Worm (Caenorhabditis elegans): Measurements from ENCODE around the gene Y42H9AR.4.

DNA sequence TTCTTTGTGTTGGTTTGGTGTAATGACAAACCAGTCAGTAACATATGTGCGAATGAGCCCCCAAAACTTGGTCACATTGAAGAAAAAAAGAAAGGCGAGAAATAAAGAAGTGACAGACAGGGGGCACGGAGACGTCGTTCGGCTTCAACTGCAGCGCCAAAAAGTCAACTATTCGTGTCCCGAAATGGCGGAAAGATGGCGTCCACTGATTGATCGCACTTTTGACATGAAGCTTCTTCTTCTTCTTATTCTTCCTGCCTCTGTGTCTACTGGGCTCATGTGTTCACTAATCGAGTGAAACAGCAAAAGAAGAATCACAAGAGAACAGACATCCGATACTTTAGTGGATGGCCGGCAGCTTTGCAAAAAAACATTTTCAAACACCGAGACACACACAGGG lies 42.9 kb downstream of the Y42H9AR.4 start:
- TF ChIP-seq dao-5 (tag; optimal IDR thresholded peaks at IDR 0.05) (no peak), him-1 (tag; optimal IDR thresholded peaks at IDR 0.05) (no peak)

Measured in whole organism, L4/young adult.